Worm (Caenorhabditis elegans): Measurements from ENCODE around the gene egas-2.

Gene egas-2

ce11 chrV:18631966-18632531, 18.1 kb upstream of the egas-2 start:
- no peak for TF ChIP-seq sma-3 (GFP tag; optimal IDR thresholded peaks at IDR 0.05)
- TF ChIP-seq elt-3 (tag; optimal IDR thresholded peaks at IDR 0.05) = no peak
- TF ChIP-seq ztf-4 (tag; optimal IDR thresholded peaks at IDR 0.05) = no peak
- TF ChIP-seq aly-2 (tag; optimal IDR thresholded peaks at IDR 0.05) = no peak
- TF ChIP-seq elt-1 (tag; optimal IDR thresholded peaks at IDR 0.05) = no peak

ce11 chrV:18636248-18636647, 13.9 kb upstream of the egas-2 start, which contains the start of gene egas-3:
TSS of gene egas-3 (minus strand) at chrV:18636348.
- no peak for TF ChIP-seq peb-1 (tag; optimal IDR thresholded peaks at IDR 0.05)
- TF ChIP-seq lin-13 (GFP tag; optimal IDR thresholded peaks at IDR 0.05) = no peak
- TF ChIP-seq mdl-1 (tag; optimal IDR thresholded peaks at IDR 0.05) = no peak
- no peak for TF ChIP-seq sma-9 (GFP tag; optimal IDR thresholded peaks at IDR 0.05)
- TF ChIP-seq sma-9 (tag; optimal IDR thresholded peaks at IDR 0.05) = no peak

ce11 chrV:18637544-18638366, 12.4 kb upstream of the egas-2 start:
- TF ChIP-seq ZK546.5 (tag; optimal IDR thresholded peaks at IDR 0.05) (no peak), sma-9 (GFP tag; optimal IDR thresholded peaks at IDR 0.05) (no peak), sma-9 (tag; optimal IDR thresholded peaks at IDR 0.05) (no peak), ztf-4 (tag; optimal IDR thresholded peaks at IDR 0.05) (no peak), lin-39 (tag; optimal IDR thresholded peaks at IDR 0.05) (no peak), fos-1 (tag; optimal IDR thresholded peaks at IDR 0.05) (no peak), blmp-1 (tag; optimal IDR thresholded peaks at IDR 0.05; ENCODE audit: insufficient read depth) (no peak), ztf-1 (GFP tag; conservative IDR thresholded peaks at IDR 0.05) (no peak), mdl-1 (tag; optimal IDR thresholded peaks at IDR 0.05) (no peak), crh-2 (tag; optimal IDR thresholded peaks at IDR 0.05) (no peak), dmd-4 (tag; optimal IDR thresholded peaks at IDR 0.05) (no peak), sma-3 (GFP tag; optimal IDR thresholded peaks at IDR 0.05) (peak; percentile 58), nhr-11 (tag; optimal IDR thresholded peaks at IDR 0.05) (no peak), snpc-4 (tag; optimal IDR thresholded peaks at IDR 0.05) (no peak), lsy-2 (tag; optimal IDR thresholded peaks at IDR 0.05) (no peak), mab-5 (tag; optimal IDR thresholded peaks at IDR 0.05) (no peak), nhr-23 (tag; optimal IDR thresholded peaks at IDR 0.05) (no peak), nhr-129 (tag; optimal IDR thresholded peaks at IDR 0.05) (peak; percentile 22), elt-3 (tag; optimal IDR thresholded peaks at IDR 0.05) (no peak), ama-1 (optimal IDR thresholded peaks at IDR 0.05) (peak; percentile 69), F13H6.1 (tag; optimal IDR thresholded peaks at IDR 0.05) (no peak), zag-1 (tag; optimal IDR thresholded peaks at IDR 0.05) (no peak), nhr-6 (tag; optimal IDR thresholded peaks at IDR 0.05) (no peak), nhr-25 (tag; optimal IDR thresholded peaks at IDR 0.05) (peak; percentile 36), nhr-237 (tag; optimal IDR thresholded peaks at IDR 0.05) (no peak), nhr-21 (tag; optimal IDR thresholded peaks at IDR 0.05) (peak; percentile 6), alr-1 (tag; optimal IDR thresholded peaks at IDR 0.05) (no peak), Y55F3AM.14 (GFP tag; optimal IDR thresholded peaks at IDR 0.05) (no peak), gmeb-1 (tag; optimal IDR thresholded peaks at IDR 0.05) (peak; percentile 11)

ce11 chrV:18638367-18638873, 11.7 kb upstream of the egas-2 start, which contains the start of gene col-42:
TSS of gene col-42 (plus strand) at chrV:18638484.
- TF ChIP-seq aly-2 (tag; optimal IDR thresholded peaks at IDR 0.05) (no peak), ceh-16 (tag; optimal IDR thresholded peaks at IDR 0.05) (peak; percentile 0), sma-3 (GFP tag; optimal IDR thresholded peaks at IDR 0.05) (peak; percentile 34), unc-39 (tag; optimal IDR thresholded peaks at IDR 0.05) (no peak)

ce11 chrV:18639074-18639473, 11.1 kb upstream of the egas-2 start:
- TF ChIP-seq lin-13 (GFP tag; optimal IDR thresholded peaks at IDR 0.05) = no peak
- no peak for TF ChIP-seq mdl-1 (tag; optimal IDR thresholded peaks at IDR 0.05)
- no peak for TF ChIP-seq unc-39 (tag; optimal IDR thresholded peaks at IDR 0.05)
- TF ChIP-seq sem-4 (tag; optimal IDR thresholded peaks at IDR 0.05) = no peak
- no peak for TF ChIP-seq nhr-12 (tag; optimal IDR thresholded peaks at IDR 0.05)
- no peak for TF ChIP-seq ceh-16 (tag; optimal IDR thresholded peaks at IDR 0.05)
- no peak for TF ChIP-seq mbf-1 (tag; optimal IDR thresholded peaks at IDR 0.05)
- TF ChIP-seq ama-1 (optimal IDR thresholded peaks at IDR 0.05) = no peak
- TF ChIP-seq snpc-4 (tag; optimal IDR thresholded peaks at IDR 0.05) = no peak
- TF ChIP-seq ceh-82 (tag; optimal IDR thresholded peaks at IDR 0.05) = no peak
- no peak for TF ChIP-seq nhr-10 (tag; optimal IDR thresholded peaks at IDR 0.05)
- no peak for TF ChIP-seq F13H6.1 (tag; optimal IDR thresholded peaks at IDR 0.05)
- TF ChIP-seq nhr-77 (tag; optimal IDR thresholded peaks at IDR 0.05) = no peak
- TF ChIP-seq lin-39 (tag; optimal IDR thresholded peaks at IDR 0.05) = no peak
- no peak for TF ChIP-seq aly-2 (tag; optimal IDR thresholded peaks at IDR 0.05)
- no peak for TF ChIP-seq nhr-237 (tag; optimal IDR thresholded peaks at IDR 0.05)
- TF ChIP-seq lin-11 (tag; optimal IDR thresholded peaks at IDR 0.05) = no peak
- TF ChIP-seq Y55F3AM.14 (GFP tag; optimal IDR thresholded peaks at IDR 0.05) = no peak
- TF ChIP-seq sma-3 (GFP tag; optimal IDR thresholded peaks at IDR 0.05) = no peak
- no peak for TF ChIP-seq sma-9 (GFP tag; optimal IDR thresholded peaks at IDR 0.05)
- no peak for TF ChIP-seq sma-9 (tag; optimal IDR thresholded peaks at IDR 0.05)

Data from whole organism, L2 larva.